Worm (Caenorhabditis elegans): ENCODE data around the gene C37C3.17.
A peak's percentile ranks its signal among the peaks of the same experiment; 100 is the strongest.

Gene C37C3.17

DNA sequence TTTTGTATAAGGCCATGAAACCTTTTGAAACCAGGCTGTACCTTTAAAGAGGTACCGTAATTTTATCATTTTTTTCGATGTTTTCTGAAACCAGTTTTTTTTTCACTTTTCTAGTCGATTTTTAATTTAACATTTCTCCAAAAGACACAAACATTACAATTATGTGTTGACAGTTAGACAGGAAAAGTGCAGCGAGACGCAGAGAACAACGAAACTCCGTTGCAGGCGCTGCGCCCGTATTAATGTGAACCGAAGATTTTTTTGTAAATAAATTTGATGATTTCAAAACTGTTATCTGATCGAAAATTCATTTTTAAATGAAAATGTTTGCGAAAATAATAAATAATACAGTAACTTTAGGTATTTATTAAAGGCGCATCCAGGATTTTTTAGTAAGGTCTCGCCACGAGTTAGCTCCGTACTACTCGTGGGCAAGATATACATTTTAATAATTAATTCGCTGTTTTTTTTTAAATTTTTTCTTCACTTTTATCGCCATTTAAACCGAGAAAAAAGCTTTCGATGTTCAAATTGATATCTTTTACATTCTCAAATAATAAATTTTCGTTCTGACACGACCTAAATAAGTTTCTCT lies 15.3 kb upstream of the C37C3.17 start, which contains the start of gene F40A3.3 (continued):
- no peak for TF ChIP-seq efl-1 (optimal IDR thresholded peaks at IDR 0.05)
- TF ChIP-seq efl-1 (GFP tag; optimal IDR thresholded peaks at IDR 0.05 in 1 of 2): peak in 1 of 2 experiments; percentile 11
- TF ChIP-seq pag-3 (tag; optimal IDR thresholded peaks at IDR 0.05; ENCODE audit: borderline replicate concordance, insufficient read depth): no peak
- TF ChIP-seq jun-1 (tag; optimal IDR thresholded peaks at IDR 0.05): no peak
- TF ChIP-seq ceh-8 (GFP tag; optimal IDR thresholded peaks at IDR 0.05): no peak
- TF ChIP-seq hlh-17 (GFP tag; optimal IDR thresholded peaks at IDR 0.05; ENCODE audit: borderline replicate concordance): no peak
- no peak for TF ChIP-seq lin-39 (tag; optimal IDR thresholded peaks at IDR 0.05)
- TF ChIP-seq snu-23 (GFP tag; optimal IDR thresholded peaks at IDR 0.05): peak; percentile 14
- no peak for TF ChIP-seq hlh-4 (tag; optimal IDR thresholded peaks at IDR 0.05)
- no peak for TF ChIP-seq nhr-19 (GFP tag; conservative IDR thresholded peaks at IDR 0.05)

DNA sequence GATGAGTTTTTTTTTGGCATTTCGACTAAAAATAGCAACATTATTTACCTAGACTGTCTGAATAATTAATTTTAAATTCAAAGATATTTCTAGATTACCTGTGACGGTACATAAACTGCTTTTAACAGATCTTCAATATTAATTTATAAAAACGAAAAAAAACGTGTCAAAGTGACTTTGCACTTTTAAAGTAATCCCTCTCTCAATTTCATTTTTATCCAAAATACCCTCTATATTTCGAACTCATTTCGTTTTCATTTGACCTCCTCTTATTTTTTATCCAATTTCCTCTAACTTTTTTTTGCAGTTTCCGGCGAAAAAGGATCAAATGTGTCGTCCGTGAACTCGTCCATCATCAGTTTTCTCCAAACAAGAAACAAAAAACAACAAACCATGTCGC lies 13.8 kb upstream of the C37C3.17 start, which contains the start of gene F40A3.4:
Gene F40A3.4, plus strand, starts transcription at position 301 of the 400 bp plus-strand sequence.
- TF ChIP-seq efl-1 (optimal IDR thresholded peaks at IDR 0.05): no peak
- TF ChIP-seq efl-1 (GFP tag; optimal IDR thresholded peaks at IDR 0.05 in 1 of 2): peak in 1 of 2 experiments; percentile 48
- TF ChIP-seq zip-4 (GFP tag; optimal IDR thresholded peaks at IDR 0.05): no peak

DNA sequence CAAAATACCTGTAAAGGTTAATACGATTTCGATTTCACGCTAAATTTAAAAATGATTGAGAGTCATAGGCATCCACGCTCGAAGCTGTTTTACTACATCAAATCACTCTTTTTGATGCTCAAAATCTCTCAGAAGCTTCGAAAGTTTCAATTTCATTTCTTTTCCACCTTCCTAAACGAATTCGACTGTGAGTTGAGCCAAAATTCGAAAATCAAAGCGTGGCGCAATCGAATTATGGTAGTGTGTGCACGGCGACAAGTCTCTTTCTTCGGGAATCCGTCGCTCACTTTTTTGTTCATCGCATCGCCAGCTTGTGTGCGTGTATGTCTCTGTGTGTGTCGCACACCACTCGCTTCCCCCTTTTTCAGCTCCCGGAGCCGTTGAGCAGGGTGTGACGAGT lies 11.3 kb upstream of the C37C3.17 start:
- no peak for TF ChIP-seq C16A3.4 (tag; optimal IDR thresholded peaks at IDR 0.05)
- TF ChIP-seq fkh-10 (GFP tag; optimal IDR thresholded peaks at IDR 0.05): peak; percentile 81
- TF ChIP-seq lin-14 (GFP tag; optimal IDR thresholded peaks at IDR 0.05): peak; percentile 58
- TF ChIP-seq nhr-12 (tag; optimal IDR thresholded peaks at IDR 0.05): no peak
- TF ChIP-seq irx-1 (tag; optimal IDR thresholded peaks at IDR 0.05): no peak
- TF ChIP-seq xbp-1 (tag; optimal IDR thresholded peaks at IDR 0.05): no peak

DNA sequence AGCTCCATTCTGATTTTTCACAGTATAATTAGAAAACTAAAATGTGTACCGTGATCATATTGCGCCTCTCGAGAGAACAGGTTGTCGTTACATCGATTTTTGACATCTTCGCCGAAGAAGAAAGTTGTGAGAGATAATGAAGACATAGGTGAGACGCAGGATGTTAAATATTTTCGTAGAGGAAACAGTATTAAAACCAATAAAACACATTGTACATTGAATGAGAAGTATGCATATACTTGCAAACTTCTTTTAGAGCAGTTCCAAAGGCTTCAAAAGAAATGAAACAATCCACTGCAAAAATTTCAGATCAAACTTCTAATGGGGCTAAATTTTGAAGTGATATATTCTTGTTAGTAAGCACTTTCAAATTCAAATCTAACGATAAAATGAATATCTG lies 9.0 kb upstream of the C37C3.17 start, which contains the start of gene nipi-4:
Gene nipi-4, minus strand, starts transcription at position 101 of the 400 bp plus-strand sequence.
- TF ChIP-seq isw-1 (GFP tag; IDR thresholded peaks at IDR 0.05): no peak
- no peak for TF ChIP-seq ceh-82 (tag; optimal IDR thresholded peaks at IDR 0.05)
- no peak for TF ChIP-seq ces-1 (GFP tag; optimal IDR thresholded peaks at IDR 0.05)
- no peak for TF ChIP-seq hlh-17 (GFP tag; optimal IDR thresholded peaks at IDR 0.05; ENCODE audit: borderline replicate concordance)
- peak; percentile 75 for TF ChIP-seq blmp-1 (tag; optimal IDR thresholded peaks at IDR 0.05)

DNA sequence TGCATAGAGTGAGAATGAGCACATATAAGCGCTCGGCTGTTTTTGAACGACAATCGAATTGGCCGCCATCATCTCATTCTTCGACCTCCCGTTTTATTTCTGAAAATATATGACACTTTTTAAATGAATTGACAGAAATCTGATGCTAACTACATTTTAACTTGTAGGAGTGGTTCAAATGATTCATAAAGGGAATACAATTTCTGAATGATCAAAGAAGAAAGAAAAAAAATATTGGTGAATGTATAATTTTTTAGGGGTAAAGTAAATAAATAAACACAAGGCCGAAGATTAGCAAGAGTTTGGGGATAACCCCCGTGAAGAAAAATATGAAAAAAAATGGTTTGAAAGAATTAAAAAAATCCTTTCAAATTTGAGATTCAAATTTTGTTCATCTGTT lies 3.0 kb upstream of the C37C3.17 start, which contains the start of gene C37C3.11:
Gene C37C3.11, minus strand, starts transcription at position 101 of the 400 bp plus-strand sequence.
- TF ChIP-seq fkh-4 (tag; optimal IDR thresholded peaks at IDR 0.05; ENCODE audit: borderline replicate concordance) (no peak), elt-2 (tag; optimal IDR thresholded peaks at IDR 0.05) (no peak), nhr-47 (tag; optimal IDR thresholded peaks at IDR 0.05) (no peak), nhr-76 (tag; optimal IDR thresholded peaks at IDR 0.05) (no peak), nhr-12 (tag; optimal IDR thresholded peaks at IDR 0.05) (no peak), ceh-82 (tag; optimal IDR thresholded peaks at IDR 0.05) (no peak), sptf-1 (tag; optimal IDR thresholded peaks at IDR 0.05) (no peak), ztf-11 (tag; optimal IDR thresholded peaks at IDR 0.05) (no peak), ces-1 (GFP tag; optimal IDR thresholded peaks at IDR 0.05) (no peak), swsn-7 (tag; optimal IDR thresholded peaks at IDR 0.05) (no peak), pax-3 (tag; optimal IDR thresholded peaks at IDR 0.05) (no peak), lin-14 (GFP tag; optimal IDR thresholded peaks at IDR 0.05) (no peak), elt-3 (tag; optimal IDR thresholded peaks at IDR 0.05) (no peak), blmp-1 (tag; optimal IDR thresholded peaks at IDR 0.05) (no peak)

DNA sequence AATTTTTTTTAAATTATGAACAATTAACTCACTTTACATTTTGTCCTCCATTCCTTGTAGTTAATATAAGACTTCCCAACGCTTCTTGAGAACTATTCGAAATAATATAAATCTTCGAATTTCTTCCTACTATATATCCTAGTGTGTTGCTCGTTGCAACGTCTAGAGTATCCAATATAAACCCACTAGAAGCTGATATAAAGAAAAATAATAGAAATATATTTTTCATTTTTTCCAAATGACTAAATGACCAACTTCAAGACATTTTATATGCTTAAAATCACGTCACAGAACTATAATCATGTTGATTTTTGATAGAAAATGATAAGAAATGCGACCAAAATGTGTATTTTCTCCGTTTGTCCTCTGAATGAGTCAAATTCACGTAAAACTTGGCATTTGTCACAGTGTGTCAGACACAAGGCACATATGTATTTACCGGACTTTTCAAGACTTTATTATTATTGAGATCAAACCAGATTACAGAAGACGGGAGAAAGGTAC lies 1.4 kb upstream of the C37C3.17 start, which contains the start of gene C37C3.10:
Gene C37C3.10, minus strand, starts transcription at position 51 of the 504 bp plus-strand sequence.
- TF ChIP-seq Y116A8C.19 (tag; optimal IDR thresholded peaks at IDR 0.05; ENCODE audit: borderline replicate concordance) (no peak), zip-4 (GFP tag; optimal IDR thresholded peaks at IDR 0.05) (no peak), zag-1 (tag; optimal IDR thresholded peaks at IDR 0.05) (no peak), lin-39 (tag; optimal IDR thresholded peaks at IDR 0.05) (no peak), fos-1 (tag; optimal IDR thresholded peaks at IDR 0.05) (no peak), tlp-1 (tag; optimal IDR thresholded peaks at IDR 0.05) (no peak), irx-1 (tag; optimal IDR thresholded peaks at IDR 0.05) (no peak), sptf-1 (tag; optimal IDR thresholded peaks at IDR 0.05) (no peak)

Measured in whole organism, L1 larva.